Worm (Caenorhabditis elegans): ENCODE data around the gene hmg-12.

hmg-12 gene

ce11 chrII:11958793-11959574 is 42.7 kb downstream of the hmg-12 start (continued):
- TF ChIP-seq hlh-26 (GFP tag; conservative IDR thresholded peaks at IDR 0.05): no peak
- TF ChIP-seq attf-5 (GFP tag; optimal IDR thresholded peaks at IDR 0.05): peak; percentile 18
- TF ChIP-seq lsy-27 (tag; optimal IDR thresholded peaks at IDR 0.05; ENCODE audit: borderline replicate concordance, insufficient read depth): no peak
- no peak for TF ChIP-seq dox-1 (GFP tag; IDR thresholded peaks at IDR 0.05)
- TF ChIP-seq hmg-20 (GFP tag; IDR thresholded peaks at IDR 0.05): no peak
- TF ChIP-seq zim-3 (tag; optimal IDR thresholded peaks at IDR 0.05): no peak
- peak; percentile 89 for TF ChIP-seq tbp1 (GFP tag; optimal IDR thresholded peaks at IDR 0.05)
- no peak for TF ChIP-seq rcor-1 (GFP tag; IDR thresholded peaks at IDR 0.05)
- TF ChIP-seq hmg-1.2 (GFP tag; IDR thresholded peaks at IDR 0.05): peak; percentile 63
- no peak for TF ChIP-seq sdz-38 (tag; optimal IDR thresholded peaks at IDR 0.05)
- TF ChIP-seq pbrm-1 (GFP tag; IDR thresholded peaks at IDR 0.05): peak; percentile 42; the same call in 1 of the 2 replicates
- TF ChIP-seq unc-62 (GFP tag; optimal IDR thresholded peaks at IDR 0.05): no peak
- peak; percentile 49 for TF ChIP-seq die-1 (tag; optimal IDR thresholded peaks at IDR 0.05)
- TF ChIP-seq ztf-25 (GFP tag; IDR thresholded peaks at IDR 0.05): 0 out of 2 replicates have a peak, but pooled peaks have one; percentile 24
- TF ChIP-seq T07F8.4 (tag; optimal IDR thresholded peaks at IDR 0.05): no peak
- TF ChIP-seq gei-17 (GFP tag; optimal IDR thresholded peaks at IDR 0.05): no peak
- no peak for TF ChIP-seq nfya-2 (GFP tag; IDR thresholded peaks at IDR 0.05)
- no peak for TF ChIP-seq Y56A3A.18 (GFP tag; IDR thresholded peaks at IDR 0.05)
- TF ChIP-seq egl-18 (GFP tag; IDR thresholded peaks at IDR 0.05): no peak
- no peak for TF ChIP-seq dpff-1 (tag; optimal IDR thresholded peaks at IDR 0.05)
- TF ChIP-seq Y53F4B.3 (GFP tag; IDR thresholded peaks at IDR 0.05): no peak
- no peak for TF ChIP-seq atf-7 (tag; optimal IDR thresholded peaks at IDR 0.05)
- TF ChIP-seq C06A6.2 (GFP tag; conservative IDR thresholded peaks at IDR 0.05): no peak
- TF ChIP-seq ccch-3 (GFP tag; optimal IDR thresholded peaks at IDR 0.05): no peak
- no peak for TF ChIP-seq bed-1 (GFP tag; IDR thresholded peaks at IDR 0.05)
- TF ChIP-seq akir-1 (GFP tag; optimal IDR thresholded peaks at IDR 0.05): no peak
- TF ChIP-seq cebp-1 (GFP tag; IDR thresholded peaks at IDR 0.05): no peak
- no peak for TF ChIP-seq cebp-1 (tag; optimal IDR thresholded peaks at IDR 0.05)
- no peak for TF ChIP-seq Y79H2A.3 (GFP tag; conservative IDR thresholded peaks at IDR 0.05)
- TF ChIP-seq let-526 (GFP tag; IDR thresholded peaks at IDR 0.05): no peak
- TF ChIP-seq nhr-90 (tag; optimal IDR thresholded peaks at IDR 0.05): peak; percentile 14
- no peak for TF ChIP-seq snpc-1.3 (tag; optimal IDR thresholded peaks at IDR 0.05; ENCODE audit: insufficient read depth)
- TF ChIP-seq ama-1 (optimal IDR thresholded peaks at IDR 0.05): no peak
- peak in 1 of 2 experiments; percentile 37 for TF ChIP-seq ama-1 (GFP tag; optimal IDR thresholded peaks at IDR 0.05)
- TF ChIP-seq C17E4.6 (GFP tag; IDR thresholded peaks at IDR 0.05): no peak
- no peak for TF ChIP-seq nhr-27 (tag; optimal IDR thresholded peaks at IDR 0.05)
- TF ChIP-seq athp-1 (tag; optimal IDR thresholded peaks at IDR 0.05): no peak
- TF ChIP-seq snpc-1.1 (tag; optimal IDR thresholded peaks at IDR 0.05; ENCODE audit: insufficient read depth): no peak
- no peak for TF ChIP-seq F52B5.7 (tag; optimal IDR thresholded peaks at IDR 0.05)
- peak; percentile 46 for TF ChIP-seq rpc-1 (optimal IDR thresholded peaks at IDR 0.05)
- TF ChIP-seq rpc-1 (tag; optimal IDR thresholded peaks at IDR 0.05): peak; percentile 69
- TF ChIP-seq Y95B8A.8 (GFP tag; IDR thresholded peaks at IDR 0.05): no peak
- TF ChIP-seq lir-1 (GFP tag; conservative IDR thresholded peaks at IDR 0.05): no peak
- no peak for TF ChIP-seq F55B11.4 (tag; optimal IDR thresholded peaks at IDR 0.05; ENCODE audit: borderline replicate concordance, insufficient read depth)
- no peak for TF ChIP-seq ets-4 (GFP tag; optimal IDR thresholded peaks at IDR 0.05)
- TF ChIP-seq sptf-2 (GFP tag; optimal IDR thresholded peaks at IDR 0.05): no peak
- TF ChIP-seq aptf-3 (GFP tag; IDR thresholded peaks at IDR 0.05): no peak
- TF ChIP-seq tbx-9 (tag; optimal IDR thresholded peaks at IDR 0.05; ENCODE audit: borderline replicate concordance): no peak

All from whole organism, young adult.